Worm (Caenorhabditis elegans): ENCODE data around the gene C37C3.17.

DNA sequence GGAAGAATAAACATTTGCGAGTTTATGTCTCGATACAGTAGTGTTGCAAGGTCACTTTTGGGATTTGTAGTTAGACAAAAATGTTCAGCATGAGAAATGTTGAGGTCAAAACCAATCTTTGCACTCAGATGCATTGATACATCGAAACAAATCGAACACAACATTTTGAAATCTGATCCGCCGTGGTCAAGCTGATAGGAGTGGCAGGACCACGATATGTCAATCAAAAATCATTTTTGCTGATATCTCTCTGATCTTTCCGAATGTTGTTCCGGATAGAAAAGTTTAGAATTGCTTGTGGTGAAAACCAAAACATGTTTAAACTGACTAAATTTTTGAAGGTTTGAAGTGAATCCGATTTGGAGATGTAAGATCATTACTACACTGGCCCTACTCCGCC lies 35.9 kb downstream of the C37C3.17 start:
- TF ChIP-seq tbx-37 (GFP tag; conservative IDR thresholded peaks at IDR 0.05), result no peak
- TF ChIP-seq F13C5.2 (tag; optimal IDR thresholded peaks at IDR 0.05), result no peak
- no peak for TF ChIP-seq ama-1 (optimal IDR thresholded peaks at IDR 0.05)
- no peak for TF ChIP-seq sea-1 (GFP tag; conservative IDR thresholded peaks at IDR 0.05)
- TF ChIP-seq B0310.2 (tag; optimal IDR thresholded peaks at IDR 0.05), result no peak
- no peak for TF ChIP-seq ets-7 (tag; optimal IDR thresholded peaks at IDR 0.05)
- no peak for TF ChIP-seq ceh-13 (GFP tag; optimal IDR thresholded peaks at IDR 0.05)
- no peak for TF ChIP-seq flt-1 (GFP tag; IDR thresholded peaks at IDR 0.05)
- no peak for TF ChIP-seq aly-1 (tag; optimal IDR thresholded peaks at IDR 0.05)
- TF ChIP-seq hmg-4 (GFP tag; optimal IDR thresholded peaks at IDR 0.05), result no peak
